Fruit fly (Drosophila melanogaster): ENCODE results near the gene CG10283.

CG10283 gene

dm6 chr2L:18477455-18477854 lies 6.9 kb downstream of the CG10283 start:
- TF ChIP-seq CG6792 (GFP tag; optimal IDR thresholded peaks at IDR 0.05), result peak; percentile 85
- peak; percentile 90 to 95 for TF ChIP-seq ss (GFP tag; optimal IDR thresholded peaks at IDR 0.05)
- TF ChIP-seq OdsH (GFP tag; optimal IDR thresholded peaks at IDR 0.05), result peak; percentile 86
- TF ChIP-seq dac (GFP tag; optimal IDR thresholded peaks at IDR 0.05), result no peak
- TF ChIP-seq Ets96B (tag; optimal IDR thresholded peaks at IDR 0.05), result peak; percentile 92
- TF ChIP-seq CG8319 (GFP tag; optimal IDR thresholded peaks at IDR 0.05), result peak; percentile 72
- peak; percentile 96 for TF ChIP-seq Eip78C (GFP tag)
- TF ChIP-seq CG11762 (GFP tag; optimal IDR thresholded peaks at IDR 0.05; ENCODE audit: insufficient read depth), result peak; percentile 56
- TF ChIP-seq topi (GFP tag; optimal IDR thresholded peaks at IDR 0.05), result peak; percentile 76
- TF ChIP-seq cyc (GFP tag; optimal IDR thresholded peaks at IDR 0.05), result peak; percentile 69
- peak; percentile 73 for TF ChIP-seq Sox102F (GFP tag; optimal IDR thresholded peaks at IDR 0.05)
- peak; percentile 83 for TF ChIP-seq esn (GFP tag; optimal IDR thresholded peaks at IDR 0.05)
- TF ChIP-seq CG31627 (GFP tag; optimal IDR thresholded peaks at IDR 0.05), result peak; percentile 42
- TF ChIP-seq Hr38 (GFP tag; optimal IDR thresholded peaks at IDR 0.05), result no peak
- TF ChIP-seq CG6276 (GFP tag; optimal IDR thresholded peaks at IDR 0.05), result peak; percentile 32
- TF ChIP-seq svp (GFP tag), result peak; percentile 89
- peak; percentile 88 for TF ChIP-seq CG10669 (GFP tag; optimal IDR thresholded peaks at IDR 0.05)
- peak; percentile 83 for TF ChIP-seq CG1621 (tag; optimal IDR thresholded peaks at IDR 0.05)
- peak; percentile 32 for TF ChIP-seq Eip93F (GFP tag; optimal IDR thresholded peaks at IDR 0.05)
- peak; percentile 84 for TF ChIP-seq achi (GFP tag; optimal IDR thresholded peaks at IDR 0.05)
- TF ChIP-seq CG34406 (GFP tag; optimal IDR thresholded peaks at IDR 0.05), result peak; percentile 90
- peak; percentile 89 for TF ChIP-seq CG6808 (GFP tag; optimal IDR thresholded peaks at IDR 0.05)
- TF ChIP-seq Hr39 (GFP tag; optimal IDR thresholded peaks at IDR 0.05), result peak; percentile 49
- TF ChIP-seq CG7368 (GFP tag; optimal IDR thresholded peaks at IDR 0.05), result peak; percentile 82
- peak; percentile 57 for TF ChIP-seq Sox14 (GFP tag; optimal IDR thresholded peaks at IDR 0.05)
- TF ChIP-seq Blimp-1 (GFP tag; optimal IDR thresholded peaks at IDR 0.05), result peak; percentile 40
- peak; percentile 69 for TF ChIP-seq Gug (GFP tag; IDR thresholded peaks at IDR 0.05)
- peak; percentile 72 for TF ChIP-seq Sox15 (GFP tag; optimal IDR thresholded peaks at IDR 0.05)
- peak; percentile 95 for TF ChIP-seq dsx (GFP tag; optimal IDR thresholded peaks at IDR 0.05; ENCODE audit: poor library complexity, severe bottlenecking)
- TF ChIP-seq CG15336 (GFP tag; IDR thresholded peaks at IDR 0.05), result peak; percentile 85
- TF ChIP-seq net (GFP tag; optimal IDR thresholded peaks at IDR 0.05), result peak; percentile 87
- TF ChIP-seq fd59A (GFP tag; optimal IDR thresholded peaks at IDR 0.05), result peak; percentile 81
- TF ChIP-seq fkh (GFP tag; optimal IDR thresholded peaks at IDR 0.05), result no peak
- TF ChIP-seq salr (GFP tag; optimal IDR thresholded peaks at IDR 0.05), result peak; percentile 55 to 74
- peak; percentile 77 for TF ChIP-seq Smox (GFP tag; optimal IDR thresholded peaks at IDR 0.05)
- TF ChIP-seq acj6 (GFP tag; optimal IDR thresholded peaks at IDR 0.05), result peak; percentile 88
- TF ChIP-seq CG3919 (GFP tag; optimal IDR thresholded peaks at IDR 0.05), result peak; percentile 91
- peak; percentile 78 for TF ChIP-seq CG8119 (GFP tag; IDR thresholded peaks at IDR 0.05)
- peak; percentile 41 for TF ChIP-seq fd85E (GFP tag; optimal IDR thresholded peaks at IDR 0.05)
- peak; percentile 55 for TF ChIP-seq Lpt (GFP tag; optimal IDR thresholded peaks at IDR 0.05)
- TF ChIP-seq CG6854 (GFP tag; optimal IDR thresholded peaks at IDR 0.05), result peak; percentile 48
- peak; percentile 62 for TF ChIP-seq CG11294 (GFP tag; IDR thresholded peaks at IDR 0.05)
- TF ChIP-seq CG3032 (tag; optimal IDR thresholded peaks at IDR 0.05), result peak; percentile 91
- peak; percentile 41 for TF ChIP-seq lz (GFP tag; optimal IDR thresholded peaks at IDR 0.05)
- TF ChIP-seq Met (GFP tag; optimal IDR thresholded peaks at IDR 0.05), result peak; percentile 73
- TF ChIP-seq vri (GFP tag; optimal IDR thresholded peaks at IDR 0.05), result peak; percentile 44
- TF ChIP-seq CG9139 (GFP tag; optimal IDR thresholded peaks at IDR 0.05), result peak; percentile 93
- TF ChIP-seq pdm3 (GFP tag; optimal IDR thresholded peaks at IDR 0.05), result peak; percentile 69
- TF ChIP-seq CG16779 (tag; optimal IDR thresholded peaks at IDR 0.05), result no peak
- TF ChIP-seq CG6163 (GFP tag; IDR thresholded peaks at IDR 0.05), result peak; percentile 92
- peak; percentile 51 for TF ChIP-seq Hr4 (GFP tag; optimal IDR thresholded peaks at IDR 0.05)
- TF ChIP-seq eg (GFP tag; IDR thresholded peaks at IDR 0.05), result peak; percentile 85
